Worm (Caenorhabditis elegans) whole organism, L4 larva: ENCODE measurements around the gene Y70C5A.3.

Experiments used
- D1046.2 ChIP-seq: fragments of 200-800 bp; sonication (Bioruptor generic); IDR thresholded peaks from 2 replicates; pipeline ENCODE4 v1.3.6; 2022; ENCODE audit warnings: missing genetic modification characterization, missing compliant biosample characterization
- F26F4.8 ChIP-seq: fragments of 200-800 bp; sonication (Bioruptor generic); conservative IDR thresholded peaks from 2 replicates; pipeline ENCODE4 v1.3.6; 2022; ENCODE audit warnings: missing genetic modification characterization, missing compliant biosample characterization
- F37D6.2 ChIP-seq: sonication (generic microtip); optimal IDR thresholded peaks from 2 replicates; lab custom pipeline; 2016; ENCODE audit warnings: mild to moderate bottlenecking, missing genetic modification characterization, missing compliant biosample characterization
- T26A8.4 ChIP-seq: fragments of 200-800 bp; sonication (Bioruptor generic); IDR thresholded peaks from 2 replicates; pipeline ENCODE4 v1.3.6; 2022; ENCODE audit warnings: missing genetic modification characterization, missing compliant biosample characterization
- Y105C5A.15 ChIP-seq: fragments of 200-800 bp; sonication (Bioruptor generic); IDR thresholded peaks from 2 replicates; pipeline ENCODE4 v1.3.6; 2022; ENCODE audit warnings: missing genetic modification characterization, missing compliant biosample characterization
- Y48G9A.11 ChIP-seq: fragments of 200-800 bp; sonication (Bioruptor generic); IDR thresholded peaks from 2 replicates; pipeline ENCODE4 v1.3.6; 2022; ENCODE audit warnings: missing genetic modification reagents, missing genetic modification characterization, missing compliant biosample characterization
- Y75B8A.6 ChIP-seq: fragments of 200-800 bp; sonication (Bioruptor generic); IDR thresholded peaks from 2 replicates; pipeline ENCODE4 v1.3.6; 2022; ENCODE audit warnings: missing genetic modification reagents, missing genetic modification characterization, missing compliant biosample characterization
- ZK337.2 ChIP-seq: fragments of 200-800 bp; sonication (Bioruptor generic); IDR thresholded peaks from 2 replicates; pipeline ENCODE4 v1.3.6; 2022; ENCODE audit warnings: missing genetic modification reagents, missing genetic modification characterization, missing compliant biosample characterization
- ama-1 ChIP-seq: fragments of 150-350 bp; optimal IDR thresholded peaks from 2 replicates; lab custom pipeline; 2014; ENCODE audit warnings: inconsistent platforms, mixed read lengths
- arid-1 ChIP-seq: fragments of 200-800 bp; sonication (Bioruptor generic); conservative IDR thresholded peaks from 2 replicates; pipeline ENCODE4 v1.3.6; 2022; ENCODE audit warnings: missing genetic modification reagents, missing genetic modification characterization, missing compliant biosample characterization
- ceh-20 ChIP-seq: fragments of 200-800 bp; sonication (Bioruptor generic); IDR thresholded peaks from 2 replicates; pipeline ENCODE4 v1.3.6; 2022; ENCODE audit warnings: missing genetic modification reagents, missing genetic modification characterization, missing compliant biosample characterization
- ceh-44 ChIP-seq: fragments of 200-800 bp; sonication (Bioruptor generic); IDR thresholded peaks from 2 replicates; pipeline ENCODE4 v1.3.6; 2022; ENCODE audit warnings: missing genetic modification reagents, missing genetic modification characterization, missing compliant biosample characterization
- daf-16 ChIP-seq, 3 experiments: sonication (generic microtip); optimal IDR thresholded peaks; 2 replicates each; lab custom pipeline; 2016 to 2017; ENCODE audit warnings: missing genetic modification characterization in 3 of 3, missing genetic modification reagents in 3 of 3, mild to moderate bottlenecking in 2 of 3, missing compliant biosample characterization in 2 of 3, missing biosample characterization in 1 of 3, moderate library complexity in 1 of 3
- daf-8 ChIP-seq: fragments of 200-800 bp; sonication (Bioruptor generic); IDR thresholded peaks from 2 replicates; pipeline ENCODE4 v1.3.6; 2022; ENCODE audit warnings: missing genetic modification characterization, missing compliant biosample characterization
- dpl-1 ChIP-seq: fragments of 150-350 bp; optimal IDR thresholded peaks from 2 replicates; lab custom pipeline; 2014; ENCODE audit warnings: missing biosample characterization, missing genetic modification reagents, missing genetic modification characterization
- duxl-1 ChIP-seq: sonication (generic microtip); optimal IDR thresholded peaks from 2 replicates; lab custom pipeline; 2016; ENCODE audit warnings: mild to moderate bottlenecking, missing genetic modification characterization, moderate library complexity, missing compliant biosample characterization; ENCODE audit not compliant: poor library complexity
- dve-1 ChIP-seq: sonication (generic microtip); optimal IDR thresholded peaks from 2 replicates; lab custom pipeline; 2017; ENCODE audit warnings: antibody characterized with exemption, mild to moderate bottlenecking, missing genetic modification characterization, missing compliant biosample characterization; ENCODE audit not compliant: insufficient read depth
- egl-43 ChIP-seq: fragments of 200-800 bp; sonication (Bioruptor generic); IDR thresholded peaks from 2 replicates; pipeline ENCODE4 v1.3.6; 2022; ENCODE audit warnings: missing genetic modification reagents, missing genetic modification characterization, missing compliant biosample characterization
- fkh-10 ChIP-seq: fragments of 150-350 bp; optimal IDR thresholded peaks from 2 replicates; lab custom pipeline; 2014; ENCODE audit warnings: missing biosample characterization, missing genetic modification reagents, missing genetic modification characterization
- hlh-30 ChIP-seq: sonication (generic microtip); optimal IDR thresholded peaks from 2 replicates; lab custom pipeline; 2017; ENCODE audit warnings: antibody characterized with exemption, mild to moderate bottlenecking, missing genetic modification characterization, missing compliant biosample characterization; ENCODE audit not compliant: insufficient read depth
- jun-1 ChIP-seq: fragments of 150-350 bp; optimal IDR thresholded peaks from 2 replicates; lab custom pipeline; 2014; ENCODE audit warnings: missing biosample characterization, missing genetic modification reagents, missing genetic modification characterization
- lim-7 ChIP-seq: fragments of 200-800 bp; sonication (Bioruptor generic); IDR thresholded peaks from 2 replicates; pipeline ENCODE4 v1.3.6; 2022; ENCODE audit warnings: missing genetic modification characterization, missing compliant biosample characterization
- lin-1 ChIP-seq: fragments of 200-800 bp; sonication (Bioruptor generic); IDR thresholded peaks from 2 replicates; pipeline ENCODE4 v1.3.6; 2022; ENCODE audit warnings: missing genetic modification reagents, missing genetic modification characterization, missing compliant biosample characterization
- lin-13 ChIP-seq: fragments of 150-350 bp; optimal IDR thresholded peaks from 2 replicates; lab custom pipeline; 2014; ENCODE audit warnings: missing biosample characterization, missing genetic modification reagents, missing genetic modification characterization
- lin-15B ChIP-seq: fragments of 150-350 bp; sonication (generic microtip); optimal IDR thresholded peaks from 3 replicates; lab custom pipeline; 2014; ENCODE audit warnings: missing biosample characterization, missing genetic modification characterization
- lsy-2 ChIP-seq, 2 experiments: fragments of 150-350 bp in 1 of 2; sonication (generic microtip) in 1 of 2; optimal IDR thresholded peaks; 2 replicates each; lab custom pipeline; 2014 to 2017; ENCODE audit warnings: missing biosample characterization in 2 of 2, missing genetic modification characterization in 2 of 2
- madf-5 ChIP-seq, 2 experiments: fragments of 200-800 bp; sonication (Bioruptor generic); IDR thresholded peaks; 2 replicates each; pipeline ENCODE4 v1.3.6; 2022; ENCODE audit warnings: missing compliant biosample characterization in 2 of 2, missing genetic modification characterization in 2 of 2
- madf-9 ChIP-seq: fragments of 200-800 bp; sonication (Bioruptor generic); conservative IDR thresholded peaks from 2 replicates; pipeline ENCODE4 v1.3.6; 2022; ENCODE audit warnings: missing genetic modification reagents, missing genetic modification characterization, missing compliant biosample characterization
- mdl-1 ChIP-seq, 2 experiments: fragments of 150-350 bp in 1 of 2; sonication (generic microtip) in 1 of 2; optimal IDR thresholded peaks; 2 replicates each; lab custom pipeline; 2014 to 2017; ENCODE audit warnings: missing biosample characterization in 2 of 2, missing genetic modification characterization in 2 of 2
- mep-1 ChIP-seq: fragments of 150-350 bp; sonication (generic microtip); optimal IDR thresholded peaks from 3 replicates; lab custom pipeline; 2014; ENCODE audit warnings: missing biosample characterization, missing genetic modification characterization
- mes-2 ChIP-seq: sonication (generic microtip); optimal IDR thresholded peaks from 2 replicates; lab custom pipeline; 2016; ENCODE audit warnings: missing genotype, mild to moderate bottlenecking, missing genetic modification characterization, missing compliant biosample characterization; ENCODE audit not compliant: poor library complexity, severe bottlenecking
- nhr-102 ChIP-seq: sonication (generic microtip); optimal IDR thresholded peaks from 2 replicates; lab custom pipeline; 2016; ENCODE audit warnings: mild to moderate bottlenecking, missing genetic modification characterization, moderate library complexity, missing compliant biosample characterization
- nhr-11 ChIP-seq: fragments of 150-350 bp; optimal IDR thresholded peaks from 2 replicates; lab custom pipeline; 2014; ENCODE audit warnings: missing biosample characterization, missing genetic modification characterization
- nhr-28 ChIP-seq: fragments of 150-350 bp; optimal IDR thresholded peaks from 2 replicates; lab custom pipeline; 2014; ENCODE audit warnings: missing biosample characterization, missing genetic modification characterization
- nhr-41 ChIP-seq: fragments of 200-800 bp; sonication (Bioruptor generic); IDR thresholded peaks from 2 replicates; pipeline ENCODE4 v1.3.6; 2022; ENCODE audit warnings: missing genetic modification reagents, missing genetic modification characterization, missing compliant biosample characterization
- nhr-6 ChIP-seq: fragments of 150-350 bp; optimal IDR thresholded peaks from 2 replicates; lab custom pipeline; 2014; ENCODE audit warnings: missing biosample characterization, missing genetic modification characterization
- nhr-76 ChIP-seq: fragments of 150-350 bp; optimal IDR thresholded peaks from 2 replicates; lab custom pipeline; 2014; ENCODE audit warnings: missing biosample characterization, missing genetic modification characterization
- pha-4 ChIP-seq, 2 experiments: fragments of 150-350 bp in 1 of 2; fragments of 200-800 bp in 1 of 2; sonication (Bioruptor generic) in 1 of 2; IDR thresholded peaks in 1 of 2; optimal IDR thresholded peaks in 1 of 2; 2 replicates each; pipeline versions ENCODE4 v1.3.6 to Lab custom; 2014 to 2022; ENCODE audit warnings: missing genetic modification characterization in 2 of 2, missing genetic modification reagents in 2 of 2, missing biosample characterization in 1 of 2, missing compliant biosample characterization in 1 of 2
- saeg-2 ChIP-seq: fragments of 200-800 bp; sonication (Bioruptor generic); IDR thresholded peaks from 2 replicates; pipeline ENCODE4 v1.3.6; 2022; ENCODE audit warnings: missing genetic modification reagents, missing genetic modification characterization, missing compliant biosample characterization
- sdz-12 ChIP-seq: fragments of 200-800 bp; sonication (Bioruptor generic); optimal IDR thresholded peaks from 2 replicates; lab custom pipeline; 2018; ENCODE audit warnings: mild to moderate bottlenecking, missing genetic modification characterization, missing compliant biosample characterization
- set-16 ChIP-seq: fragments of 200-800 bp; sonication (Bioruptor generic); IDR thresholded peaks from 2 replicates; pipeline ENCODE4 v1.3.6; 2022; ENCODE audit warnings: missing genetic modification reagents, missing genetic modification characterization, missing compliant biosample characterization
- skn-1 ChIP-seq: fragments of 150-350 bp; optimal IDR thresholded peaks from 2 replicates; lab custom pipeline; 2014; ENCODE audit warnings: missing biosample characterization, missing genetic modification characterization
- spr-1 ChIP-seq: sonication (generic microtip); optimal IDR thresholded peaks from 2 replicates; lab custom pipeline; 2016; ENCODE audit warnings: mild to moderate bottlenecking, missing genetic modification characterization, missing compliant biosample characterization
- tra-1 ChIP-seq: fragments of 200-800 bp; sonication (Bioruptor generic); IDR thresholded peaks from 2 replicates; pipeline ENCODE4 v1.3.6; 2022; ENCODE audit warnings: missing genetic modification reagents, missing genetic modification characterization, missing compliant biosample characterization
- unc-39 ChIP-seq: sonication (generic microtip); optimal IDR thresholded peaks from 2 replicates; lab custom pipeline; 2017; ENCODE audit warnings: missing biosample characterization, missing genetic modification characterization
- zfp-3 ChIP-seq: fragments of 200-800 bp; sonication (Bioruptor generic); conservative IDR thresholded peaks from 2 replicates; pipeline ENCODE4 v1.3.6; 2022; ENCODE audit warnings: missing genetic modification reagents, missing genetic modification characterization, missing compliant biosample characterization
- ztf-11 ChIP-seq: fragments of 150-350 bp; optimal IDR thresholded peaks from 2 replicates; lab custom pipeline; 2014; ENCODE audit warnings: missing biosample characterization, missing genetic modification characterization

Y70C5A.3 gene

DNA sequence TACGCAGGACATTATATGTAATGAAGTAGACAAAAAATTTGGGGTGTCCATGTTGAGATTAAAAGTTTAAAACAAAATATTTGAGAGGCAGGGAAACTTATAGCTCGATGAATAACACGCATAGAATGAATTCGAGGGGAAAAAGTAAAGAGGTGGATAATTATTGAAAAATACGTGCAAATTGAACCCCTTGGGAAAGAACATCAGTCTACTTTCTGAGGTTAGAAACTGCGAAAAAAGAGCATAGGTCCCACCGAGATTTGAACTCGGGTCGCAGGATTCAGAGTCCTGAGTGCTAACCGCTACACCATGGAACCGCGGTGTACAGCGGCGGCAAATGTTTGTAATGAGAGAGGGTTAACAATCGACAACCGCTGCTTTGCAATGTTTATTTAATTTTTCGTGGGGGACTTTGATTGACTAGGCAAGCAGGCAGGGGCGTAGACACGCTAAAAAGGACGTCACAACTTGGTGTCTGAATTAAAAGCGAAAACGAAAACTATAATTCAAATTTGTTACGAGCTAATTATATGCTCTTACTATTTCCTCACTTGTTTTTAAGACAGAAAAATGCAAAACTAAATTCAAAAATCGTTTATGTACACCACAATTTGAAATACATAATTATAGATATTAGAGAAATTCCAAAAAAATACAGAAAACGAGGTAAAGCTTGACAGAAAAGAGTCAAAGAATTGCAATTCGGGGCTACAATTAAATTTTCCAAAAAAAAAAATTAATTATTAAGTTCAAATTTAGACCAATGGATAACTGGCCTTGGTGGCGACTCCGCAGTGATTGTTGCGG, 28.5 kb downstream of the Y70C5A.3 start, which contains the start of gene srh-269 (continued):
- TF ChIP-seq duxl-1 = peak; percentile 84
- peak; percentile 33 for TF ChIP-seq jun-1
- peak; percentile 77 for TF ChIP-seq nhr-102 (tag; lab: Kevin White, UChicago)
- no peak for TF ChIP-seq unc-39 (tag; lab: Kevin White, UChicago)
- no peak for TF ChIP-seq ama-1
- no peak for TF ChIP-seq mdl-1 (tag; optimal IDR thresholded peaks at IDR 0.05; lab: Kevin White, UChicago)
- TF ChIP-seq lsy-2 (tag; optimal IDR thresholded peaks at IDR 0.05; lab: Kevin White, UChicago) = no peak
- TF ChIP-seq nhr-41 = peak; percentile 81
- TF ChIP-seq nhr-6 = no peak
- TF ChIP-seq Y75B8A.6 (GFP tag; lab: Robert Waterston, UW) = peak; percentile 93
- TF ChIP-seq lin-13 (GFP tag; lab: Kevin White, UChicago) = peak; percentile 38
- TF ChIP-seq mes-2 (tag; lab: Kevin White, UChicago) = peak; percentile 81
- peak; percentile 34 for TF ChIP-seq dpl-1 (GFP tag; lab: Kevin White, UChicago)
- peak; percentile 34 for TF ChIP-seq mep-1 (tag; lab: Kevin White, UChicago)
- peak; percentile 86 for TF ChIP-seq sdz-12 (GFP tag; lab: Kevin White, UChicago)
- peak; percentile 93 for TF ChIP-seq T26A8.4 (GFP tag; lab: Robert Waterston, UW)
- no peak for TF ChIP-seq skn-1 (tag; lab: Kevin White, UChicago)
- TF ChIP-seq madf-9 = peak; percentile 89
- TF ChIP-seq Y105C5A.15 = 0 out of 2 replicates have a peak, but pooled peaks have one; percentile 75
- peak; percentile 93 for TF ChIP-seq lim-7
- peak; percentile 62 to 75; a peak in 1 of 4 replicates for TF ChIP-seq madf-5 (GFP tag; IDR thresholded peaks at IDR 0.05; lab: Robert Waterston, UW)
- TF ChIP-seq tra-1 = peak; percentile 89
- TF ChIP-seq ZK337.2 (GFP tag; lab: Robert Waterston, UW) = peak; percentile 72; the same call in 1 of the 2 replicates
- TF ChIP-seq daf-16 (GFP tag; optimal IDR thresholded peaks at IDR 0.05; lab: Kevin White, UChicago) = peak; percentile 54 to 79
- TF ChIP-seq daf-16 (tag; optimal IDR thresholded peaks at IDR 0.05; lab: Kevin White, UChicago) = peak; percentile 81
- peak; percentile 86 for TF ChIP-seq ceh-20 (GFP tag; lab: Robert Waterston, UW)
- TF ChIP-seq nhr-28 = peak; percentile 38
- peak; percentile 86 for TF ChIP-seq F26F4.8 (GFP tag; lab: Robert Waterston, UW)
- peak; percentile 78 for TF ChIP-seq Y48G9A.11
- TF ChIP-seq saeg-2 = peak; percentile 65; the same call in 1 of the 2 replicates
- peak; percentile 69 for TF ChIP-seq nhr-11
- TF ChIP-seq daf-8 (GFP tag; lab: Robert Waterston, UW) = 0 out of 2 replicates have a peak, but pooled peaks have one; percentile 37
- peak; percentile 75 for TF ChIP-seq spr-1 (tag; lab: Kevin White, UChicago)
- TF ChIP-seq zfp-3 (GFP tag; lab: Robert Waterston, UW) = peak; percentile 95
- peak; percentile 96 for TF ChIP-seq egl-43 (GFP tag; lab: Robert Waterston, UW)
- peak; percentile 69; the same call in 1 of the 2 replicates for TF ChIP-seq ceh-44 (GFP tag; lab: Robert Waterston, UW)
- peak; percentile 89 for TF ChIP-seq pha-4 (GFP tag; IDR thresholded peaks at IDR 0.05; lab: Robert Waterston, UW)
- no peak for TF ChIP-seq pha-4 (tag; optimal IDR thresholded peaks at IDR 0.05; lab: Kevin White, UChicago)
- no peak for TF ChIP-seq fkh-10 (GFP tag; lab: Kevin White, UChicago)
- TF ChIP-seq hlh-30 (tag; lab: Kevin White, UChicago) = peak; percentile 17
- TF ChIP-seq dve-1 (tag; lab: Kevin White, UChicago) = peak; percentile 83
- no peak for TF ChIP-seq nhr-76 (tag; lab: Kevin White, UChicago)
- TF ChIP-seq ztf-11 (tag; lab: Kevin White, UChicago) = no peak
- TF ChIP-seq lin-1 (GFP tag; lab: Robert Waterston, UW) = peak; percentile 83; the same call in 1 of the 2 replicates
- peak; percentile 87 for TF ChIP-seq D1046.2 (GFP tag; lab: Robert Waterston, UW)
- no peak for TF ChIP-seq lin-15B (tag; lab: Kevin White, UChicago)
- no peak for TF ChIP-seq F37D6.2
- peak; percentile 37; the same call in 1 of the 2 replicates for TF ChIP-seq set-16 (GFP tag; lab: Robert Waterston, UW)
- TF ChIP-seq arid-1 = peak; percentile 92
